Fruit fly (Drosophila melanogaster): ENCODE measurements around the gene Exo84.

Exo84 gene

DNA sequence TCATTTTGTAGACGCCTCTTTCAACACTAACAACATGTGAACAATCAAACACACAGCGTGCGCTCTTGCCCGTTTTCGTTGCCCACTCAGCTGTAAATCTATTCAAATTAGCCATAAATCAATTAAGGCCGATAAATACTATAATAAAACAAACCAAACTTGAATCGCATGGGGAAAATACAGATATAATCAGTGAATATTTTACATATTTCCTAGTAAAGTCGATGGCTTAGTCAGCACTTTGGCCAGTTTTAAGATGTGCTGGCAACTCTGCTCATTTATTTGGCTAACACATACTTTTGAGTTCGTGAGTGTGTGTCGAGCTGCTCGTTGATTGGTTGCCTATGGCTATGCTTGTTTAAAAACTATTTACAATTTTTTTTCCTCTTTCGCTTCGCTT is 47.2 kb upstream of the Exo84 start (continued):
- TF ChIP-seq CG4730 (GFP tag; IDR thresholded peaks at IDR 0.05) (no peak), slou (GFP tag; optimal IDR thresholded peaks at IDR 0.05) (no peak), NC2β (GFP tag; optimal IDR thresholded peaks at IDR 0.05) (no peak), TFAM (GFP tag; optimal IDR thresholded peaks at IDR 0.05) (no peak), CG5953 (GFP tag; IDR thresholded peaks at IDR 0.05) (no peak), her (GFP tag; optimal IDR thresholded peaks at IDR 0.05) (peak; percentile 23), nau (GFP tag; optimal IDR thresholded peaks at IDR 0.05) (no peak), chinmo (GFP tag; IDR thresholded peaks at IDR 0.05; ENCODE audit: partially characterized antibody) (no peak), CG7372 (GFP tag; IDR thresholded peaks at IDR 0.05) (0 out of 2 replicates have a peak, but pooled peaks have one; percentile 0), CG17802 (tag; optimal IDR thresholded peaks at IDR 0.05) (no peak), Kr (GFP tag; optimal IDR thresholded peaks at IDR 0.05) (no peak), pnt (GFP tag; optimal IDR thresholded peaks at IDR 0.05) (peak; percentile 15), prd (optimal IDR thresholded peaks at IDR 0.05) (no peak), prd (GFP tag; IDR thresholded peaks at IDR 0.05) (no peak), Antp (GFP tag; optimal IDR thresholded peaks at IDR 0.05) (peak; percentile 24), onecut (GFP tag; IDR thresholded peaks at IDR 0.05) (no peak), CG10321 (GFP tag; IDR thresholded peaks at IDR 0.05) (no peak), en (GFP tag; optimal IDR thresholded peaks at IDR 0.05) (no peak), ems (GFP tag; optimal IDR thresholded peaks at IDR 0.05) (no peak), Atf3 (GFP tag; optimal IDR thresholded peaks at IDR 0.05) (no peak), tup (GFP tag; optimal IDR thresholded peaks at IDR 0.05) (no peak), D19B (GFP tag; optimal IDR thresholded peaks at IDR 0.05) (no peak), sr (GFP tag; IDR thresholded peaks at IDR 0.05) (no peak), chif (GFP tag; optimal IDR thresholded peaks at IDR 0.05) (no peak), CG33213 (GFP tag; optimal IDR thresholded peaks at IDR 0.05) (peak; percentile 5), CG4404 (GFP tag; IDR thresholded peaks at IDR 0.05) (no peak), Ada2b (GFP tag; IDR thresholded peaks at IDR 0.05) (no peak), CG2120 (GFP tag; optimal IDR thresholded peaks at IDR 0.05) (peak; percentile 41), cg (GFP tag; optimal IDR thresholded peaks at IDR 0.05) (peak; percentile 91), CG11696 (GFP tag; IDR thresholded peaks at IDR 0.05) (no peak), CG9797 (GFP tag; optimal IDR thresholded peaks at IDR 0.05) (no peak), CG8388 (GFP tag; optimal IDR thresholded peaks at IDR 0.05) (no peak), Sin3A (optimal IDR thresholded peaks at IDR 0.05) (no peak), CG12659 (GFP tag; optimal IDR thresholded peaks at IDR 0.05) (no peak), Rfx (GFP tag; IDR thresholded peaks at IDR 0.05) (peak; percentile 6; the same call in 1 of the 2 replicates), sima (GFP tag; optimal IDR thresholded peaks at IDR 0.05) (no peak), CG2678 (tag; optimal IDR thresholded peaks at IDR 0.05) (no peak), sens (GFP tag) (peak; percentile 88), Bteb2 (GFP tag; optimal IDR thresholded peaks at IDR 0.05) (peak; percentile 38), esg (GFP tag; conservative IDR thresholded peaks at IDR 0.05) (0 out of 2 replicates have a peak, but pooled peaks have one; percentile 4), Myb (GFP tag; optimal IDR thresholded peaks at IDR 0.05) (no peak), pb (GFP tag; optimal IDR thresholded peaks at IDR 0.05) (no peak), ato (GFP tag; IDR thresholded peaks at IDR 0.05; ENCODE audit: partially characterized antibody) (no peak), Lpt (GFP tag; optimal IDR thresholded peaks at IDR 0.05) (no peak), CG15073 (GFP tag; optimal IDR thresholded peaks at IDR 0.05) (no peak), mirr (GFP tag; optimal IDR thresholded peaks at IDR 0.05) (peak; percentile 41), HLHmδ (GFP tag; optimal IDR thresholded peaks at IDR 0.05) (no peak), vfl (GFP tag; optimal IDR thresholded peaks at IDR 0.05) (no peak), sqz (GFP tag; optimal IDR thresholded peaks at IDR 0.05) (peak; percentile 61), Abd-B (GFP tag; optimal IDR thresholded peaks at IDR 0.05) (no peak), nerfin-2 (GFP tag; IDR thresholded peaks at IDR 0.05; ENCODE audit: partially characterized antibody) (no peak), Tbp (GFP tag; optimal IDR thresholded peaks at IDR 0.05) (no peak), bbx (GFP tag; IDR thresholded peaks at IDR 0.05; ENCODE audit: partially characterized antibody) (no peak)

All from whole organism, embryonic.